Fruit fly (Drosophila melanogaster) S2 (cell line): ENCODE data around the gene TTLL1A.

Experiments
- CG8478 ChIP-seq: fragments of >200 bp; optimal IDR thresholded peaks from 2 replicates; lab custom pipeline; 2018
- CTCF ChIP-seq, 2 experiments: fragments of >200 bp; optimal IDR thresholded peaks; 2 replicates each; lab custom pipeline; 2018

TTLL1A gene

dm6 chrX:17202498-17203162, at the start of gene TTLL1A, which contains the start of gene CG5070:
Gene TTLL1A (minus strand): TSS chrX:17202598.
Gene CG5070 (plus strand): TSS chrX:17203112.
- no peak for TF ChIP-seq CG8478 (lab: Kevin White, UChicago)
- TF ChIP-seq CTCF (optimal IDR thresholded peaks at IDR 0.05; lab: Kevin White, UChicago) = no peak

dm6 chrX:17249326-17249725, 46.9 kb upstream of the TTLL1A start, which contains the start of gene CG8675:
Gene CG8675 (minus strand): TSS chrX:17249502.
- TF ChIP-seq CG8478 (lab: Kevin White, UChicago) = no peak
- TF ChIP-seq CTCF (optimal IDR thresholded peaks at IDR 0.05; lab: Kevin White, UChicago) = peak in 1 of 2 experiments; percentile 48

dm6 chrX:17246916-17247315, 44.5 kb upstream of the TTLL1A start, which contains the start of gene CG42854:
Gene CG42854 (minus strand): TSS chrX:17247016.
- TF ChIP-seq CG8478 (lab: Kevin White, UChicago) (no peak), CTCF (optimal IDR thresholded peaks at IDR 0.05; lab: Kevin White, UChicago) (no peak)

- TF ChIP-seq CTCF (optimal IDR thresholded peaks at IDR 0.05; lab: Kevin White, UChicago) (no peak), CG8478 (lab: Kevin White, UChicago) (no peak)
These were observed 42.5 kb upstream of the TTLL1A start, which contains the start of gene CG8915 for dm6 chrX:17244854-17245253. Gene CG8915 (minus strand): TSS chrX:17245001.

- no peak for TF ChIP-seq CG8478 (lab: Kevin White, UChicago)
- no peak for TF ChIP-seq CTCF (optimal IDR thresholded peaks at IDR 0.05; lab: Kevin White, UChicago)
These were observed 35.0 kb upstream of the TTLL1A start for dm6 chrX:17237421-17237820.

dm6 chrX:17236468-17236867, 34.1 kb upstream of the TTLL1A start:
- TF ChIP-seq CTCF (optimal IDR thresholded peaks at IDR 0.05; lab: Kevin White, UChicago) = no peak
- no peak for TF ChIP-seq CG8478 (lab: Kevin White, UChicago)

dm6 chrX:17232642-17233041, 30.2 kb upstream of the TTLL1A start, which contains the start of gene f:
Gene f (plus strand): TSS chrX:17232942.
- TF ChIP-seq CTCF (optimal IDR thresholded peaks at IDR 0.05; lab: Kevin White, UChicago) = no peak
- no peak for TF ChIP-seq CG8478 (lab: Kevin White, UChicago)

- TF ChIP-seq CG8478 (lab: Kevin White, UChicago) (no peak), CTCF (optimal IDR thresholded peaks at IDR 0.05; lab: Kevin White, UChicago) (no peak)
These were observed 28.5 kb upstream of the TTLL1A start, which contains the start of gene CG10597 for dm6 chrX:17230944-17231343. Gene CG10597 (minus strand): TSS chrX:17231044.

dm6 chrX:17229475-17230169, 27.2 kb upstream of the TTLL1A start:
- TF ChIP-seq CG8478 (lab: Kevin White, UChicago) (no peak), CTCF (optimal IDR thresholded peaks at IDR 0.05; lab: Kevin White, UChicago) (peak; percentile 51 to 62)

dm6 chrX:17227462-17227861, 25.1 kb upstream of the TTLL1A start:
- TF ChIP-seq CG8478 (lab: Kevin White, UChicago) (no peak), CTCF (optimal IDR thresholded peaks at IDR 0.05; lab: Kevin White, UChicago) (no peak)

dm6 chrX:17226681-17227019, 24.3 kb upstream of the TTLL1A start, which contains the start of gene CG10598:
Gene CG10598 (minus strand): TSS chrX:17226867.
- no peak for TF ChIP-seq CG8478 (lab: Kevin White, UChicago)
- TF ChIP-seq CTCF (optimal IDR thresholded peaks at IDR 0.05; lab: Kevin White, UChicago) = no peak

- TF ChIP-seq CG8478 (lab: Kevin White, UChicago) (no peak), CTCF (optimal IDR thresholded peaks at IDR 0.05; lab: Kevin White, UChicago) (no peak)
These were observed 23.7 kb upstream of the TTLL1A start for dm6 chrX:17225972-17226680.

- TF ChIP-seq CG8478 (lab: Kevin White, UChicago) (no peak), CTCF (optimal IDR thresholded peaks at IDR 0.05; lab: Kevin White, UChicago) (no peak)
These were observed 21.3 kb upstream of the TTLL1A start, which contains the start of gene CG34327 for dm6 chrX:17223715-17224114. Gene CG34327 (minus strand): TSS chrX:17223815.

dm6 chrX:17221142-17221541, 18.7 kb upstream of the TTLL1A start, which contains the start of gene CG5172:
Gene CG5172 (plus strand): TSS chrX:17221442.
- TF ChIP-seq CG8478 (lab: Kevin White, UChicago) = no peak
- TF ChIP-seq CTCF (optimal IDR thresholded peaks at IDR 0.05; lab: Kevin White, UChicago) = no peak
